Worm (Caenorhabditis elegans): ENCODE results near the gene nlp-13.
A peak's percentile ranks its signal among the peaks of the same experiment; 100 is the strongest.

The nlp-13 gene

DNA sequence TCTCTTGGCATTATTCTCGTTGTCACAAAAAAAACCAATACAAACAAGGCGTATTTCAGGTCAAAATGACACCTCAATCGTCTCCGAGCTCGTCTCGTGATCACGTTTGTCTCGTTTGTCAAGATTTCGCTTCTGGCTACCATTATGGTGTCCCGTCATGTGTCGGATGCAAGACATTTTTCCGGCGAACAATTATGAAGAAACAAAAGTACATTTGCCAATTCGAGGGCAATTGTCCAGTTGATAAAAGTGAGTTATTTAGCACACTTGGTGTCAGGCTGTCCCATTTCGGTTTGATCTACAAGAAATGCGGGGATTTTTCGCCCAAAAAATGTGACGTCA lies 49.1 kb upstream of the nlp-13 start, which contains the start of gene nhr-114:
Gene nhr-114, plus strand, starts transcription at position 59 of the 342 bp plus-strand sequence.
- TF ChIP-seq nhr-28 (tag; optimal IDR thresholded peaks at IDR 0.05) (no peak), elt-2 (tag; optimal IDR thresholded peaks at IDR 0.05) (no peak), ces-1 (GFP tag; optimal IDR thresholded peaks at IDR 0.05) (no peak), nhr-11 (tag; optimal IDR thresholded peaks at IDR 0.05) (no peak), nhr-85 (tag) (peak; percentile 19), hlh-17 (GFP tag; optimal IDR thresholded peaks at IDR 0.05; ENCODE audit: borderline replicate concordance) (no peak), lir-3 (tag; optimal IDR thresholded peaks at IDR 0.05; ENCODE audit: poor library complexity) (no peak), dpl-1 (GFP tag; optimal IDR thresholded peaks at IDR 0.05) (no peak), mep-1 (tag; optimal IDR thresholded peaks at IDR 0.05) (peak; percentile 27), blmp-1 (tag; optimal IDR thresholded peaks at IDR 0.05) (no peak), egl-27 (tag; optimal IDR thresholded peaks at IDR 0.05) (no peak), C16A3.4 (tag; optimal IDR thresholded peaks at IDR 0.05) (no peak), tbx-2 (tag; optimal IDR thresholded peaks at IDR 0.05) (no peak), snpc-4 (tag; optimal IDR thresholded peaks at IDR 0.05) (peak; percentile 77)

DNA sequence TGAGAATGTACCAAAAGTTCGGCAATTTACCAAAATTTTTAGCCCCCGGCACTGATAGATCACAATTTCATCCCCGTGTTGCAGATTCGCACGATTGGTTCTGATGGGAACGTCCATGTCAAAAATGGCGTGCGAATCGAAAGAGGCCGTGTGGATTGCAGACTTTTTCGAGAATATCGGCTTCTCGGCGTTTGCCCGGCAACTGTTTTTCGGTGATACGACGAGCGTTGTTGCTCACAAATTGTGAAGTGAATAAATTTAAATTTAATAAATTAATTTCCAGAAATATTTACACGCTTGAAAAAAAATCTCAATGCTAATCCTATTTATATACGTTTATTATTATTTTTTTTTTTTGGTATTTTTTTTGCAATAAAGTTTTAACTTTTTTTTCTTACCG lies 46.6 kb upstream of the nlp-13 start:
- TF ChIP-seq vab-15 (tag; optimal IDR thresholded peaks at IDR 0.05) (no peak), nhr-84 (tag; optimal IDR thresholded peaks at IDR 0.05) (no peak), tbx-2 (tag; optimal IDR thresholded peaks at IDR 0.05) (no peak), dsc-1 (tag; optimal IDR thresholded peaks at IDR 0.05) (no peak), ceh-8 (GFP tag; optimal IDR thresholded peaks at IDR 0.05) (no peak), swsn-7 (tag; optimal IDR thresholded peaks at IDR 0.05) (no peak), C04F5.9 (tag; optimal IDR thresholded peaks at IDR 0.05) (no peak), elt-3 (tag; optimal IDR thresholded peaks at IDR 0.05) (no peak), nhr-85 (tag) (no peak), F16B12.6 (tag; optimal IDR thresholded peaks at IDR 0.05) (no peak)

DNA sequence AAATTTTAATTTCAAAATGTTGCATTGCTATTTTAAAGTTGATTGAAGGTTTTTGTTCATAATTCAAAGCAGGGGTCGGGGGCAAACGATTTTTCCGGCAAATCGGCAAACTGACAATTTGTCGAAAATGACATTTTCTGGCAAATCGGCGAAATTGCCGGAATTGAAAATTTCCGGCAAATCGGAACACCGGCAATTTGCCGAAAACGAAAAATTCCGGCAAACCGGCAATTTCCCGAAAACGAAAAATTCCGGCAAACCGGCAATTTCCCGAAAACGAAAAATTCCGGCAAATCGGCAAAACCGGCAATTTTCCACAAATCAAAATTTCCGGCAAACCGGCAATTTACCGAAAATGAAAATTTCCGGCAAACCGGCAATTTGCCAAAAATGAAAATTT lies 46.0 kb upstream of the nlp-13 start:
- TF ChIP-seq xbp-1 (tag; optimal IDR thresholded peaks at IDR 0.05) (no peak), ama-1 (optimal IDR thresholded peaks at IDR 0.05) (peak; percentile 7), efl-1 (optimal IDR thresholded peaks at IDR 0.05) (no peak), efl-1 (GFP tag; optimal IDR thresholded peaks at IDR 0.05 in 1 of 2) (peak in 1 of 2 experiments; percentile 2)

DNA sequence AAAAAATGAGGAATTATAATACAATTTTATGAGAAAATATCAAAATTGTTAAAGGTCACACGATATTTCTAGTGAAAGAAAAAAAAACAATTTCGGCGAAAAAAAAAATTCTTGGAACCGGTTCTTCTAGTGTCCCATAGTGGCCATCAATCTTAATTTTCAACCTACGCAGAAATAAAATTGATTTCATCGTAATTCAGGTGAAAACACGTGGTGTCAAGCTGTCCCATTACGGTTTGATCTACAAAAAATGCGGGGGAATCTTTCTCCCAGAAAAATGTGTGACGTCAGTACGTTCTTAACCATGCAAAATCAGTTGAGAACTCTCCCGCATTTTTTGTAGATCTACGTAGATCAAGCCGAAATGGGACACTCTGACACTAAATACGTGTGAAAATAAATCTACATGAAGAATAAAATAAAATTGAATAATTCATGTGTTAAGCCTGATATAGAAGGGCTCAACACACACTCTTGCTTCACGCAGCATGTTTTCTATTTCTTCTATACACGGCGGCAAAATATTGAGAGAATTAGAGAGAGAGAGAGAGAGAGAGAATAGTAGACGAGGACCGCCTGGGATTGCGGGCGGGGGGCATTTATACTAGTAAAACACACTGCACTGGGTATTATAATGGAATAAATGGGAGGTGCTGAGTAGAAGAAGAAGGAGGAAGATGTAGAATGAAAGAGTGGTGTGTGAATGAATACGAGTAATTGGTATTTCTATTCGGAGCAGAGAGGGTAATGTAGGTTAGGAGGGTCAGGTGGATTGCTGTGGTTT lies 43.3 kb upstream of the nlp-13 start:
- TF ChIP-seq xbp-1 (tag; optimal IDR thresholded peaks at IDR 0.05) (no peak), vab-15 (tag; optimal IDR thresholded peaks at IDR 0.05) (peak; percentile 26), snpc-4 (tag; optimal IDR thresholded peaks at IDR 0.05) (no peak), ces-1 (GFP tag; optimal IDR thresholded peaks at IDR 0.05) (no peak), ets-5 (GFP tag; IDR thresholded peaks at IDR 0.05) (no peak), fkh-10 (GFP tag; optimal IDR thresholded peaks at IDR 0.05) (no peak), efl-1 (optimal IDR thresholded peaks at IDR 0.05) (no peak), efl-1 (GFP tag; optimal IDR thresholded peaks at IDR 0.05 in 1 of 2) (peak; percentile 12 to 89), mab-9 (GFP tag; IDR thresholded peaks at IDR 0.05) (no peak), hlh-4 (tag; optimal IDR thresholded peaks at IDR 0.05) (no peak), fkh-8 (tag; optimal IDR thresholded peaks at IDR 0.05) (peak; percentile 63), egl-27 (tag; optimal IDR thresholded peaks at IDR 0.05) (no peak), pag-3 (tag; optimal IDR thresholded peaks at IDR 0.05; ENCODE audit: borderline replicate concordance, insufficient read depth) (no peak), unc-98 (GFP tag; IDR thresholded peaks at IDR 0.05) (no peak), blmp-1 (tag; optimal IDR thresholded peaks at IDR 0.05) (peak; percentile 11), nhr-47 (tag; optimal IDR thresholded peaks at IDR 0.05) (peak; percentile 50), sup-37 (GFP tag; optimal IDR thresholded peaks at IDR 0.05) (no peak), dpl-1 (GFP tag; optimal IDR thresholded peaks at IDR 0.05) (peak in 2 of 3 experiments; percentile 14 to 41), elt-2 (tag; optimal IDR thresholded peaks at IDR 0.05) (no peak), lir-3 (tag; optimal IDR thresholded peaks at IDR 0.05; ENCODE audit: poor library complexity) (no peak), snu-23 (GFP tag; optimal IDR thresholded peaks at IDR 0.05) (peak; percentile 19), ceh-8 (GFP tag; optimal IDR thresholded peaks at IDR 0.05) (no peak), ztf-4 (tag; optimal IDR thresholded peaks at IDR 0.05) (no peak), unc-130 (tag; optimal IDR thresholded peaks at IDR 0.05) (no peak), tlp-1 (tag; optimal IDR thresholded peaks at IDR 0.05) (no peak), grh-1 (GFP tag; IDR thresholded peaks at IDR 0.05) (peak; percentile 88), nhr-19 (GFP tag; conservative IDR thresholded peaks at IDR 0.05) (no peak), ceh-82 (tag; optimal IDR thresholded peaks at IDR 0.05) (peak in 1 of 3 experiments; percentile 21), efl-3 (GFP tag; optimal IDR thresholded peaks at IDR 0.05) (no peak), nhr-11 (tag; optimal IDR thresholded peaks at IDR 0.05) (no peak), C04F5.9 (tag; optimal IDR thresholded peaks at IDR 0.05) (no peak), ama-1 (optimal IDR thresholded peaks at IDR 0.05) (no peak), aha-1 (tag; optimal IDR thresholded peaks at IDR 0.05) (no peak)

Measured in whole organism, L1 larva.